Fruit fly (Drosophila melanogaster): ENCODE data around the gene GILT2.

GILT2 gene

DNA sequence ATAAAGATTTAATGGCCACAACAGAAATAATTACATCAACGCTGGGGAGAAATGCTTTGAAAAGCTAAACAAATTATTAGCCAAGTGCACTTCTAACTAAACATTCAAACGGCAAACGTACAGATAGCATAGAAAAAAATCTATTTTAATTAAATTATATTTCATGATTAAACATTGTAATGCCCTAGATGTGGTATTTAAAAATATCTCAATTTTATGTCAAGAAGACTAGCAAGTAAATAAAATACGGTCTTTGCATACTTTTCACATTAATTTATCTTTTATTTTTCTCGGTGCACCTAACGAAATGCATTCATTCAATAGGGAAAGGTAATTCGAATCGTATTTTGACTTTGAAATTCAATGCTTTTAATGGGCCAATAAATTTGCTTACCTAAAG, 19.1 kb upstream of the GILT2 start (continued):
- peak in 1 of 2 experiments; percentile 67 for TF ChIP-seq bsh (GFP tag; optimal IDR thresholded peaks at IDR 0.05)
- peak; percentile 35; the same call in 1 of the 2 replicates for TF ChIP-seq CG31441 (GFP tag; IDR thresholded peaks at IDR 0.05)
- peak in 1 of 2 experiments; percentile 30 for TF ChIP-seq Hr51 (GFP tag; optimal IDR thresholded peaks at IDR 0.05)
- no peak for TF ChIP-seq slbo (GFP tag; IDR thresholded peaks at IDR 0.05)
- TF ChIP-seq mld (GFP tag; IDR thresholded peaks at IDR 0.05; ENCODE audit: partially characterized antibody), result no peak
- TF ChIP-seq Sox102F (GFP tag; optimal IDR thresholded peaks at IDR 0.05), result peak; percentile 65
- TF ChIP-seq sens (GFP tag), result peak; percentile 63
- peak; percentile 8 for TF ChIP-seq CG7839 (tag; optimal IDR thresholded peaks at IDR 0.05)
- TF ChIP-seq CG17361 (GFP tag; IDR thresholded peaks at IDR 0.05), result 0 out of 3 replicates have a peak, but pooled peaks have one; percentile 20
- no peak for TF ChIP-seq row (GFP tag; IDR thresholded peaks at IDR 0.05)
- TF ChIP-seq phol (tag; optimal IDR thresholded peaks at IDR 0.05), result peak; percentile 35
- 0 out of 2 replicates have a peak, but pooled peaks have one; percentile 6 for TF ChIP-seq Ptx1 (GFP tag; IDR thresholded peaks at IDR 0.05)
- peak; percentile 33 for TF ChIP-seq CG11504 (tag; optimal IDR thresholded peaks at IDR 0.05)
- TF ChIP-seq D19A (tag; optimal IDR thresholded peaks at IDR 0.05), result peak; percentile 3

- no peak for TF ChIP-seq bbx (GFP tag; IDR thresholded peaks at IDR 0.05; ENCODE audit: partially characterized antibody)
- TF ChIP-seq CG12659 (GFP tag; optimal IDR thresholded peaks at IDR 0.05), result no peak
- no peak for TF ChIP-seq CG6689 (GFP tag; IDR thresholded peaks at IDR 0.05)
- TF ChIP-seq CG17612 (GFP tag; IDR thresholded peaks at IDR 0.05), result no peak
- TF ChIP-seq vvl (GFP tag; IDR thresholded peaks at IDR 0.05), result peak; percentile 57; the same call in 1 of the 2 replicates
- no peak for TF ChIP-seq CG1603 (tag; optimal IDR thresholded peaks at IDR 0.05)
- no peak for TF ChIP-seq pros (GFP tag; optimal IDR thresholded peaks at IDR 0.05)
- TF ChIP-seq Doc3 (GFP tag; IDR thresholded peaks at IDR 0.05; ENCODE audit: partially characterized antibody), result no peak
- peak; percentile 82; the same call in 2 of the 4 replicates for TF ChIP-seq chinmo (GFP tag; IDR thresholded peaks at IDR 0.05; ENCODE audit: partially characterized antibody)
- TF ChIP-seq slp2 (GFP tag; optimal IDR thresholded peaks at IDR 0.05), result no peak
- TF ChIP-seq Oli (tag; optimal IDR thresholded peaks at IDR 0.05), result no peak
- TF ChIP-seq CG1792 (GFP tag; optimal IDR thresholded peaks at IDR 0.05), result no peak
- TF ChIP-seq dati (GFP tag; IDR thresholded peaks at IDR 0.05), result no peak
- TF ChIP-seq CG18764 (GFP tag; optimal IDR thresholded peaks at IDR 0.05), result no peak
- no peak for TF ChIP-seq Bteb2 (GFP tag; optimal IDR thresholded peaks at IDR 0.05)
- no peak for TF ChIP-seq sob (GFP tag; IDR thresholded peaks at IDR 0.05)
- no peak for TF ChIP-seq esg (GFP tag; conservative IDR thresholded peaks at IDR 0.05)
- no peak for TF ChIP-seq dmrt99B (tag; optimal IDR thresholded peaks at IDR 0.05)
- no peak for TF ChIP-seq CG3163 (GFP tag; optimal IDR thresholded peaks at IDR 0.05)
- no peak for TF ChIP-seq CG13424 (tag; optimal IDR thresholded peaks at IDR 0.05)
- TF ChIP-seq CrebB (tag; optimal IDR thresholded peaks at IDR 0.05), result no peak
- TF ChIP-seq CG17568 (GFP tag; optimal IDR thresholded peaks at IDR 0.05), result no peak
- TF ChIP-seq aop (GFP tag; IDR thresholded peaks at IDR 0.05), result no peak
- 0 out of 2 replicates have a peak, but pooled peaks have one; percentile 13 for TF ChIP-seq unc-4 (GFP tag; IDR thresholded peaks at IDR 0.05; ENCODE audit: partially characterized antibody)
- TF ChIP-seq psq (GFP tag; optimal IDR thresholded peaks at IDR 0.05), result no peak
- no peak for TF ChIP-seq CG12391 (tag; optimal IDR thresholded peaks at IDR 0.05)
- TF ChIP-seq CG8924 (tag; optimal IDR thresholded peaks at IDR 0.05), result no peak
- TF ChIP-seq Adf1 (GFP tag; IDR thresholded peaks at IDR 0.05), result no peak
- TF ChIP-seq Hmr (GFP tag; optimal IDR thresholded peaks at IDR 0.05), result no peak
- TF ChIP-seq Six4 (GFP tag; optimal IDR thresholded peaks at IDR 0.05), result no peak
- TF ChIP-seq abd-A (tag; optimal IDR thresholded peaks at IDR 0.05), result peak; percentile 35
- TF ChIP-seq Dfd (GFP tag; optimal IDR thresholded peaks at IDR 0.05), result no peak
- no peak for TF ChIP-seq Sry-δ (GFP tag; optimal IDR thresholded peaks at IDR 0.05)
- no peak for TF ChIP-seq Meics (GFP tag; optimal IDR thresholded peaks at IDR 0.05)
- no peak for TF ChIP-seq CG11247 (GFP tag; IDR thresholded peaks at IDR 0.05)
- TF ChIP-seq CG18262 (tag; optimal IDR thresholded peaks at IDR 0.05), result no peak
These were observed 15.9 kb upstream of the GILT2 start for dm6 chr3R:23662782-23663181.
